Worm (Caenorhabditis elegans) whole organism, L4 larva: ENCODE results near the gene aagr-2.

Experiments used
- ces-1 ChIP-seq: fragments of 150-350 bp; sonication (generic microtip); optimal IDR thresholded peaks from 4 replicates; lab custom pipeline; 2014; ENCODE audit warnings: missing biosample characterization, missing genetic modification reagents, missing genetic modification characterization
- fkh-10 ChIP-seq: fragments of 150-350 bp; optimal IDR thresholded peaks from 2 replicates; lab custom pipeline; 2014; ENCODE audit warnings: missing biosample characterization, missing genetic modification reagents, missing genetic modification characterization
- lin-13 ChIP-seq: fragments of 150-350 bp; optimal IDR thresholded peaks from 2 replicates; lab custom pipeline; 2014; ENCODE audit warnings: missing biosample characterization, missing genetic modification reagents, missing genetic modification characterization
- lin-38 ChIP-seq: fragments of 200-800 bp; sonication (Bioruptor generic); IDR thresholded peaks from 2 replicates; pipeline ENCODE4 v1.3.6; 2022; ENCODE audit warnings: missing genetic modification reagents, missing genetic modification characterization, missing compliant biosample characterization
- nhr-11 ChIP-seq: fragments of 150-350 bp; optimal IDR thresholded peaks from 2 replicates; lab custom pipeline; 2014; ENCODE audit warnings: missing biosample characterization, missing genetic modification characterization
- skn-1 ChIP-seq: fragments of 150-350 bp; optimal IDR thresholded peaks from 2 replicates; lab custom pipeline; 2014; ENCODE audit warnings: missing biosample characterization, missing genetic modification characterization
- snpc-4 ChIP-seq: fragments of 150-350 bp; optimal IDR thresholded peaks from 2 replicates; lab custom pipeline; 2014; ENCODE audit warnings: missing biosample characterization, missing genetic modification characterization

DNA sequence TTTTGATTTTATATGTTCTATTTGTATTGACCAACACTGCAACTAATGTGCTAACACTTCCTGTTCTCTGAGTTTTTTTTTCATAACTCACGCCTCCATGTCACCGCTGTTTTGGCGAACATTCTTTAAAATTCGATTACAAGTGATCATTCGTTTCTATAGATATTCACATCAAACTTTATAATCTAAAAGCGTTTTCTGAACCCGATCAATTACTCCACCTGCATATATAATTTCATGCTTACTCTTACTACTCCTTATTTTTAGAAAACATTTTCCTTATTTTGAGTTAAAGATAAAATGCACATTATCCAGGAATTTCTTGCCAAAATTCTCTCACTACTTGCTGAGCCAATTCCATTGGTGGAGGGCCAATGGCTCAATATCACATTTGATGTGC is 39.1 kb downstream of the aagr-2 start, which contains the start of gene R05F9.7:
- no peak for TF ChIP-seq nhr-11 (tag; lab: Kevin White, UChicago)
- no peak for TF ChIP-seq ces-1 (GFP tag; lab: Kevin White, UChicago)
- TF ChIP-seq fkh-10 (GFP tag; lab: Kevin White, UChicago) = no peak
- TF ChIP-seq lin-38 (GFP tag; lab: Robert Waterston, UW) = no peak
- no peak for TF ChIP-seq snpc-4 (tag; lab: Kevin White, UChicago)
- no peak for TF ChIP-seq skn-1 (tag; lab: Kevin White, UChicago)
- TF ChIP-seq lin-13 = no peak
